Fruit fly (Drosophila melanogaster) whole organism, prepupa: ENCODE measurements around the gene CG1208.
A peak's percentile ranks its signal among the peaks of the same experiment; 100 is the strongest.

ENCODE experiments used
- Blimp-1 ChIP-seq: fragments of 200-800 bp; sonication (Bioruptor generic); optimal IDR thresholded peaks from 3 replicates; lab custom pipeline; 2017; ENCODE audit warnings: missing biosample characterization, missing genetic modification characterization, mild to moderate bottlenecking, moderate library complexity, missing genetic modification reagents
- CG10631 ChIP-seq: fragments of 200-800 bp; sonication (Bioruptor generic); optimal IDR thresholded peaks from 2 replicates; lab custom pipeline; 2016; ENCODE audit warnings: missing biosample characterization, missing genetic modification characterization
- CG10669 ChIP-seq: fragments of 200-800 bp; sonication (Bioruptor generic); optimal IDR thresholded peaks from 3 replicates; lab custom pipeline; 2018; ENCODE audit warnings: missing biosample characterization, mild to moderate bottlenecking, missing genetic modification characterization, moderate library complexity
- CG11294 ChIP-seq: fragments of 200-800 bp; sonication (Bioruptor generic); IDR thresholded peaks from 2 replicates; pipeline ENCODE4 v1.3.6; 2022; ENCODE audit warnings: missing biosample characterization, missing genetic modification characterization
- CG11762 ChIP-seq: fragments of 200-800 bp; sonication (Bioruptor generic); optimal IDR thresholded peaks from 3 replicates; lab custom pipeline; 2016; ENCODE audit warnings: missing biosample characterization, missing genetic modification characterization; ENCODE audit not compliant: insufficient read depth
- CG11902 ChIP-seq: fragments of 200-800 bp; sonication (Bioruptor generic); optimal IDR thresholded peaks from 3 replicates; lab custom pipeline; 2016; ENCODE audit warnings: missing biosample characterization, missing genetic modification characterization
- CG1621 ChIP-seq: fragments of 200-800 bp; sonication (Bioruptor generic); optimal IDR thresholded peaks from 3 replicates; lab custom pipeline; 2018; ENCODE audit warnings: missing biosample characterization, mild to moderate bottlenecking, missing genetic modification characterization
- CG16779 ChIP-seq: fragments of 200-800 bp; sonication (Bioruptor generic); optimal IDR thresholded peaks from 3 replicates; lab custom pipeline; 2017; ENCODE audit warnings: missing biosample characterization, mild to moderate bottlenecking, missing genetic modification characterization
- CG31627 ChIP-seq: fragments of 200-800 bp; sonication (Bioruptor generic); optimal IDR thresholded peaks from 3 replicates; lab custom pipeline; 2016; ENCODE audit warnings: missing biosample characterization, missing genetic modification characterization
- CG3919 ChIP-seq: fragments of 200-800 bp; sonication (Bioruptor generic); optimal IDR thresholded peaks from 3 replicates; lab custom pipeline; 2016; ENCODE audit warnings: missing biosample characterization, missing genetic modification characterization
- CG6163 ChIP-seq: fragments of 200-800 bp; sonication (Bioruptor generic); IDR thresholded peaks from 3 replicates; pipeline ENCODE4 v1.3.6; 2022; ENCODE audit warnings: missing biosample characterization, missing genetic modification characterization
- CG6276 ChIP-seq: fragments of 200-800 bp; sonication (Bioruptor generic); optimal IDR thresholded peaks from 2 replicates; lab custom pipeline; 2017; ENCODE audit warnings: missing biosample characterization, mild to moderate bottlenecking, missing genetic modification characterization
- CG6792 ChIP-seq: fragments of 200-800 bp; sonication (Bioruptor generic); optimal IDR thresholded peaks from 3 replicates; lab custom pipeline; 2016; ENCODE audit warnings: missing biosample characterization, missing genetic modification characterization
- CG6808 ChIP-seq: fragments of 200-800 bp; sonication (Bioruptor generic); optimal IDR thresholded peaks from 3 replicates; lab custom pipeline; 2017; ENCODE audit warnings: missing biosample characterization, missing genetic modification characterization, mild to moderate bottlenecking, moderate library complexity, missing genetic modification reagents
- CG6854 ChIP-seq: fragments of 200-800 bp; sonication (Bioruptor generic); optimal IDR thresholded peaks from 2 replicates; lab custom pipeline; 2017; ENCODE audit warnings: missing biosample characterization, mild to moderate bottlenecking, missing genetic modification characterization
- CG8119 ChIP-seq: fragments of 200-800 bp; sonication (Bioruptor generic); IDR thresholded peaks from 3 replicates; pipeline ENCODE4 v1.3.6; 2022; ENCODE audit warnings: missing biosample characterization, missing genetic modification characterization
- CG8632 ChIP-seq: fragments of 200-800 bp; sonication (Bioruptor generic); optimal IDR thresholded peaks from 3 replicates; lab custom pipeline; 2016; ENCODE audit warnings: missing biosample characterization, missing genetic modification characterization
- CG9139 ChIP-seq: fragments of 200-800 bp; sonication (Bioruptor generic); optimal IDR thresholded peaks from 3 replicates; lab custom pipeline; 2017; ENCODE audit warnings: missing biosample characterization, mild to moderate bottlenecking, missing genetic modification characterization
- Eip75B ChIP-seq: fragments of 200-800 bp; sonication (Bioruptor generic); optimal IDR thresholded peaks from 3 replicates; lab custom pipeline; 2016; ENCODE audit warnings: missing biosample characterization, missing genetic modification characterization
- Eip93F ChIP-seq: fragments of 200-800 bp; sonication (Bioruptor generic); optimal IDR thresholded peaks from 2 replicates; lab custom pipeline; 2016; ENCODE audit warnings: missing biosample characterization, mild to moderate bottlenecking, missing genetic modification characterization
- Ets21C ChIP-seq: fragments of 200-800 bp; sonication (Bioruptor generic); optimal IDR thresholded peaks from 3 replicates; lab custom pipeline; 2016; ENCODE audit warnings: missing biosample characterization, missing genetic modification characterization
- Ets96B ChIP-seq: fragments of 200-800 bp; optimal IDR thresholded peaks from 2 replicates; lab custom pipeline; 2019; ENCODE audit warnings: missing biosample characterization, mild to moderate bottlenecking, missing genetic modification characterization, moderate library complexity
- Hr4 ChIP-seq: fragments of 200-800 bp; sonication (Bioruptor generic); optimal IDR thresholded peaks from 3 replicates; lab custom pipeline; 2016; ENCODE audit warnings: missing biosample characterization, missing genetic modification characterization
- Lpt ChIP-seq: fragments of 200-800 bp; sonication (Bioruptor generic); optimal IDR thresholded peaks from 3 replicates; lab custom pipeline; 2016; ENCODE audit warnings: missing biosample characterization, missing genetic modification characterization
- OdsH ChIP-seq: fragments of 200-800 bp; sonication (Bioruptor generic); optimal IDR thresholded peaks from 3 replicates; lab custom pipeline; 2016; ENCODE audit warnings: missing biosample characterization, missing genetic modification characterization
- Sox102F ChIP-seq: fragments of 200-800 bp; sonication (Bioruptor generic); optimal IDR thresholded peaks from 2 replicates; lab custom pipeline; 2016; ENCODE audit warnings: missing biosample characterization, mild to moderate bottlenecking, missing genetic modification characterization
- Sox15 ChIP-seq: fragments of 200-800 bp; sonication (Bioruptor generic); optimal IDR thresholded peaks from 3 replicates; lab custom pipeline; 2016; ENCODE audit warnings: missing biosample characterization, missing genetic modification characterization
- achi ChIP-seq: fragments of 200-800 bp; sonication (Bioruptor generic); optimal IDR thresholded peaks from 3 replicates; lab custom pipeline; 2016; ENCODE audit warnings: missing biosample characterization, missing genetic modification characterization
- acj6 ChIP-seq: fragments of 200-800 bp; sonication (Bioruptor generic); optimal IDR thresholded peaks from 3 replicates; lab custom pipeline; 2016; ENCODE audit warnings: missing biosample characterization, missing genetic modification characterization
- cyc ChIP-seq: fragments of 200-800 bp; sonication (Bioruptor generic); optimal IDR thresholded peaks from 3 replicates; lab custom pipeline; 2016; ENCODE audit warnings: missing biosample characterization, missing genetic modification characterization
- dac ChIP-seq: fragments of 200-800 bp; sonication (Bioruptor generic); optimal IDR thresholded peaks from 2 replicates; lab custom pipeline; 2017; ENCODE audit warnings: missing biosample characterization, mild to moderate bottlenecking, missing genetic modification characterization
- dsx ChIP-seq: fragments of 200-800 bp; optimal IDR thresholded peaks from 3 replicates; lab custom pipeline; 2019; ENCODE audit warnings: missing biosample characterization, mild to moderate bottlenecking, missing genetic modification characterization, moderate library complexity; ENCODE audit not compliant: poor library complexity, severe bottlenecking
- fd59A ChIP-seq: fragments of 200-800 bp; sonication (Bioruptor generic); optimal IDR thresholded peaks from 2 replicates; lab custom pipeline; 2017; ENCODE audit warnings: missing biosample characterization, mild to moderate bottlenecking, missing genetic modification characterization, missing genetic modification reagents
- fd85E ChIP-seq: fragments of 200-800 bp; sonication (Bioruptor generic); optimal IDR thresholded peaks from 3 replicates; lab custom pipeline; 2016; ENCODE audit warnings: missing biosample characterization, missing genetic modification characterization
- fkh ChIP-seq: fragments of 200-800 bp; sonication (Bioruptor generic); optimal IDR thresholded peaks from 3 replicates; lab custom pipeline; 2017; ENCODE audit warnings: missing biosample characterization, mild to moderate bottlenecking, missing genetic modification characterization, moderate library complexity
- lz ChIP-seq: fragments of 200-800 bp; sonication (Bioruptor generic); optimal IDR thresholded peaks from 3 replicates; lab custom pipeline; 2016; ENCODE audit warnings: missing biosample characterization, missing genetic modification characterization
- net ChIP-seq: fragments of 200-800 bp; sonication (Bioruptor generic); optimal IDR thresholded peaks from 3 replicates; lab custom pipeline; 2016; ENCODE audit warnings: missing biosample characterization, missing genetic modification characterization
- pdm3 ChIP-seq: fragments of 200-800 bp; sonication (Bioruptor generic); optimal IDR thresholded peaks from 3 replicates; lab custom pipeline; 2016; ENCODE audit warnings: missing biosample characterization, missing genetic modification characterization
- salr ChIP-seq, 2 experiments: fragments of 200-800 bp; sonication (Bioruptor generic); optimal IDR thresholded peaks; 3 replicates each; lab custom pipeline; 2016 to 2018; ENCODE audit warnings: missing biosample characterization in 2 of 2, missing genetic modification characterization in 2 of 2, mild to moderate bottlenecking in 1 of 2
- spab ChIP-seq: fragments of 200-800 bp; sonication (Bioruptor generic); optimal IDR thresholded peaks from 2 replicates; lab custom pipeline; 2017; ENCODE audit warnings: missing biosample characterization, mild to moderate bottlenecking, missing genetic modification characterization, missing genetic modification reagents
- ss ChIP-seq, 2 experiments: fragments of 200-800 bp; sonication (Bioruptor generic); optimal IDR thresholded peaks; 2 replicates in 1 of 2; 3 replicates in 1 of 2; lab custom pipeline; 2017 to 2018; ENCODE audit warnings: mild to moderate bottlenecking in 2 of 2, missing biosample characterization in 2 of 2, missing genetic modification characterization in 2 of 2, moderate library complexity in 1 of 2
- svp ChIP-seq: fragments of 200-800 bp; sonication (Bioruptor generic); peaks from one replicate; lab custom pipeline; 2016; ENCODE audit warnings: missing biosample characterization, missing genetic modification characterization

CG1208 gene

DNA sequence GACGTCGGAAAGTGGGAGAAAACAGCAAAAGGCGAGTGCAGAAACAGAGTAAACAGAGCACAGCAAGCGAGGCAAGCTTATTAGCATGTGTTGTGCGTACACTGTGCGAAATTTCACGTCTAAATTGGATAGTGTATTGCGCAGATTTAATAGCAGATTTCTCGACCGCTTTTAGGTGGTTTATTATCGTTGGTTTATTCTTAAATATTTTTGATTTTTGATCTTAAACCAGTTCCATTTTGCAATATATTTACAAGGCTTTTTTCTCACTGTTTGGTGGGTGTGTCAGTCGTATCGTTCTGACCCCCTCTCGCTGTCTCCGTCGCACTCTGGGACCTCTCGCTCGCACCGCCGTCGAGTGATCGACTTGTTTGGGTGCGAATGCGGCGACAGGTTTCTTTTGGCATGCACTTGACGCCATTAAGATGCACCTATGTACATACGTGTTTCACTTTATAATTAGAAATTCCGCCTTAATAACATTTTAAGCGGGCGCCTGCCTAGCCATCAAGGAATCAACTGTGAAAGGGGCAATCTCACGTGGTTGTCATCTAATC is 2.6 kb downstream of the CG1208 start (continued):
- peak; percentile 76 for TF ChIP-seq spab (GFP tag; lab: Kevin White, UChicago)
- peak; percentile 93 for TF ChIP-seq Hr4
- peak; percentile 84 for TF ChIP-seq CG11762
- TF ChIP-seq CG6163 (GFP tag; lab: Robert Waterston, UW): peak; percentile 97
- TF ChIP-seq Ets96B (tag; lab: Kevin White, UChicago): peak; percentile 83
- peak; percentile 85 for TF ChIP-seq Sox15 (GFP tag; lab: Kevin White, UChicago)
- peak; percentile 91 for TF ChIP-seq CG11902 (GFP tag; lab: Kevin White, UChicago)
- TF ChIP-seq Sox102F (GFP tag; lab: Kevin White, UChicago): peak; percentile 89
- peak; percentile 34 for TF ChIP-seq Eip93F
- peak; percentile 91 for TF ChIP-seq net (GFP tag; lab: Kevin White, UChicago)
- TF ChIP-seq CG8119: peak; percentile 93
- peak; percentile 69 to 85 for TF ChIP-seq salr (GFP tag; optimal IDR thresholded peaks at IDR 0.05; lab: Kevin White, UChicago)
- peak; percentile 91 for TF ChIP-seq achi (GFP tag; lab: Kevin White, UChicago)
- peak; percentile 76 for TF ChIP-seq fd85E (GFP tag; lab: Kevin White, UChicago)
- TF ChIP-seq CG6808: peak; percentile 70
- peak; percentile 92 for TF ChIP-seq CG10631
- no peak for TF ChIP-seq CG6854
- TF ChIP-seq dsx: peak; percentile 67
- peak; percentile 92 for TF ChIP-seq Eip75B (GFP tag; lab: Kevin White, UChicago)
- peak; percentile 89 for TF ChIP-seq CG11294 (GFP tag; lab: Robert Waterston, UW)
- peak; percentile 97 for TF ChIP-seq cyc (GFP tag; lab: Kevin White, UChicago)
- TF ChIP-seq CG10669 (GFP tag; lab: Kevin White, UChicago): peak; percentile 79
- TF ChIP-seq fkh: no peak
- TF ChIP-seq CG6276: peak; percentile 86
- TF ChIP-seq Lpt (GFP tag; lab: Kevin White, UChicago): peak; percentile 91
- peak; percentile 92 for TF ChIP-seq pdm3 (GFP tag; lab: Kevin White, UChicago)
- peak; percentile 94 for TF ChIP-seq CG3919
- TF ChIP-seq OdsH: peak; percentile 95
- TF ChIP-seq CG8632 (GFP tag; lab: Kevin White, UChicago): peak; percentile 87
- peak; percentile 97 for TF ChIP-seq svp
- TF ChIP-seq dac (GFP tag; lab: Kevin White, UChicago): peak; percentile 86
- TF ChIP-seq ss (GFP tag; optimal IDR thresholded peaks at IDR 0.05; lab: Kevin White, UChicago): peak; percentile 60 to 78
- peak; percentile 93 for TF ChIP-seq acj6 (GFP tag; lab: Kevin White, UChicago)
- peak; percentile 78 for TF ChIP-seq CG16779 (tag; lab: Kevin White, UChicago)
- peak; percentile 41 for TF ChIP-seq CG9139
- TF ChIP-seq, all 60 proteins: peak for 58

dm6 chr3R:5836536-5836935 is 5.1 kb downstream of the CG1208 start:
- TF ChIP-seq CG11294 (GFP tag; lab: Robert Waterston, UW): no peak
- TF ChIP-seq CG31627 (GFP tag; lab: Kevin White, UChicago): no peak
- TF ChIP-seq fd59A (GFP tag; lab: Kevin White, UChicago): no peak
- TF ChIP-seq CG1621: no peak
- TF ChIP-seq fkh: no peak
- no peak for TF ChIP-seq Sox102F (GFP tag; lab: Kevin White, UChicago)
- no peak for TF ChIP-seq Hr4
- no peak for TF ChIP-seq Eip93F
- no peak for TF ChIP-seq CG11762
- no peak for TF ChIP-seq fd85E (GFP tag; lab: Kevin White, UChicago)
- no peak for TF ChIP-seq Blimp-1 (GFP tag; lab: Kevin White, UChicago)
- TF ChIP-seq lz: no peak
- no peak for TF ChIP-seq net (GFP tag; lab: Kevin White, UChicago)
- no peak for TF ChIP-seq Ets96B (tag; lab: Kevin White, UChicago)
- TF ChIP-seq Ets21C (GFP tag; lab: Kevin White, UChicago): no peak
- no peak for TF ChIP-seq CG6792 (GFP tag; lab: Kevin White, UChicago)
- TF ChIP-seq, all 60 proteins: peak for 0
